Worm (Caenorhabditis elegans) whole organism, late embryonic: ENCODE results near the gene sid-2.

Experiments used
- ama-1 ChIP-seq: fragments of 150-350 bp; optimal IDR thresholded peaks from 2 replicates; lab custom pipeline; 2014
- ceh-31 ChIP-seq: sonication (generic microtip); optimal IDR thresholded peaks from 2 replicates; lab custom pipeline; 2016; ENCODE audit warnings: missing genetic modification characterization, missing compliant biosample characterization
- ceh-48 ChIP-seq: sonication (generic microtip); optimal IDR thresholded peaks from 2 replicates; lab custom pipeline; 2016; ENCODE audit warnings: missing genetic modification characterization, inconsistent platforms, missing compliant biosample characterization
- ceh-9 ChIP-seq: sonication (generic microtip); optimal IDR thresholded peaks from 2 replicates; lab custom pipeline; 2016; ENCODE audit warnings: mild to moderate bottlenecking, missing genetic modification characterization, inconsistent platforms, missing compliant biosample characterization
- eyg-1 ChIP-seq: sonication (generic microtip); optimal IDR thresholded peaks from 2 replicates; lab custom pipeline; 2016; ENCODE audit warnings: missing genotype, missing genetic modification characterization, missing compliant biosample characterization
- madf-2 ChIP-seq: sonication (generic microtip); optimal IDR thresholded peaks from 2 replicates; lab custom pipeline; 2017; ENCODE audit warnings: missing genetic modification characterization, missing compliant biosample characterization
- pag-3 ChIP-seq: sonication (generic microtip); optimal IDR thresholded peaks from 2 replicates; lab custom pipeline; 2016; ENCODE audit warnings: missing compliant biosample characterization, missing genetic modification characterization, borderline replicate concordance
- pha-2 ChIP-seq: sonication (generic microtip); optimal IDR thresholded peaks from 2 replicates; lab custom pipeline; 2017; ENCODE audit warnings: mild to moderate bottlenecking, missing genetic modification characterization, missing compliant biosample characterization
- pha-4 ChIP-seq: fragments of 150-350 bp; optimal IDR thresholded peaks from 2 replicates; lab custom pipeline; 2018; ENCODE audit warnings: missing biosample characterization, missing genetic modification reagents, missing genetic modification characterization
- rnt-1 ChIP-seq: sonication (generic microtip); optimal IDR thresholded peaks from 2 replicates; lab custom pipeline; 2016; ENCODE audit warnings: missing genetic modification characterization, missing compliant biosample characterization
- tbx-2 ChIP-seq: sonication (generic microtip); optimal IDR thresholded peaks from 2 replicates; lab custom pipeline; 2016; ENCODE audit warnings: missing genetic modification characterization, missing compliant biosample characterization
- unc-42 ChIP-seq: sonication (generic microtip); optimal IDR thresholded peaks from 2 replicates; lab custom pipeline; 2016; ENCODE audit warnings: missing genotype, missing genetic modification characterization, missing compliant biosample characterization
- unc-55 ChIP-seq: sonication (generic microtip); optimal IDR thresholded peaks from 2 replicates; lab custom pipeline; 2017; ENCODE audit warnings: missing biosample characterization, missing genetic modification reagents, missing genetic modification characterization

- TF ChIP-seq madf-2 (no peak), pha-4 (no peak), ceh-9 (tag; lab: Kevin White, UChicago) (no peak), unc-55 (GFP tag; lab: Kevin White, UChicago) (no peak), unc-42 (tag; lab: Kevin White, UChicago) (no peak), ceh-48 (tag; lab: Kevin White, UChicago) (no peak), ceh-31 (tag; lab: Kevin White, UChicago) (no peak), pha-2 (tag; lab: Kevin White, UChicago) (no peak), tbx-2 (tag; lab: Kevin White, UChicago) (no peak), eyg-1 (tag; lab: Kevin White, UChicago) (no peak), rnt-1 (tag; lab: Kevin White, UChicago) (no peak), pag-3 (tag; lab: Kevin White, UChicago) (no peak), ama-1 (lab: Kevin White, UChicago) (no peak)
Measured at ce11 chrIII:13651414-13651813, 27.8 kb upstream of the sid-2 start.
